Worm (Caenorhabditis elegans) whole organism, L4/young adult: ENCODE measurements around the gene T05A7.13.

ENCODE experiments used
- W03F9.2 ChIP-seq: fragments of 150-350 bp; optimal IDR thresholded peaks from 2 replicates; lab custom pipeline; 2014; ENCODE audit warnings: missing biosample characterization, missing genetic modification characterization
- him-1 ChIP-seq: sonication (generic microtip); optimal IDR thresholded peaks from 2 replicates; lab custom pipeline; 2016; ENCODE audit warnings: missing genotype, missing genetic modification reagents, missing genetic modification characterization, missing compliant biosample characterization

DNA sequence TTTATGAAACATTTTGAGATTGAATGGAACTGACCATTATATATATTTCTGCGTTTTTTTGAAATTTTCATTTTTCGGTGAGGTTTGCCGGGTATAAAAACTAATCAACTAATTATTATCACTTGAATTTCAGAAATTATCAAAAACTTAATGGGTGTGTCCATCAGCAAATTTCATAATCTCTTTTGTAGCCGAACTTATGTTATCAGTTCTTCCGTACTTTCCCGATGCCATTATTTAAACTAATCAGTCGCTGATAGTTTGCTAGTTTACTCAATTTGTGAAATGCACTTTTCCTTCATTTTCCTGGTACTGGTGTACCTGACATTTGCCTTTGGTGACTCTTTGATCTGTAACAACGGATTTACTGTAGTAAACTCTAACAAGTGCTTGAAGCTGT, 13.0 kb upstream of the T05A7.13 start:
- TF ChIP-seq him-1 (tag; lab: Kevin White, UChicago), result no peak
- TF ChIP-seq W03F9.2, result no peak
